Fruit fly (Drosophila melanogaster): Measurements from ENCODE around the gene EloA.
A peak's percentile ranks its signal among the peaks of the same experiment; 100 is the strongest.

EloA gene

DNA sequence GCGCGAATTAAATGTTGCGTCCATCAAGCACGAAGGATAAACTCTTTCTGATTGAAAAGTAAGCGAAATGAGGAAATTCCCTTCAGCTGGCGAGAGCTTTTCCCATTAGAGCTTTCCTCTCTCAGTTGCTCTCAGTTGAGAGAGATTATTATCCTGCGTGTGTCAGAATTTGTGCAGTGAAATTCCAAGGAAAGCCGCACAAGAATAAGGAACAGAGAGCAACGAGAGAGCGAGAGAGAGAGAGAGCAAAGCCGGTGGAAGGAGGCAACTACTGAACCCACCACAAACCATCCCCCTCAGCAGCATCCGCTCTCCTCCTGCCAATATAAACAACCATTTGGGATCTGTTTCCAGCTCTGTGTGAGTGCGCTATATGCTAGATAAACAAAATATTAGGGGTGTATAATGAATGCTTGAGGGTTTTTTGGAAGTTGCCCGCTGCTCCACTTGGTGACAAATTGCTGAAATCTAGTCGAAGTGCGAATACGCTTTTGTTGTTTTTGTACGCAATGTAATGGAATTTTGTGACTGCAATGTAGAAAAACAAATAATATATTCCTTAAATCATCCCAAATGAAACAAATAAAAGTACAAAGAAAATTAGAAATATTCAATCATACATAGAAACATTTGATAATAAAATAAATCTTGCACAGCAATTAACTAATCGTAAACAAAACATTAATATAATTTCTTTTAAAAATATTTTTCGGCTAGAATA lies 2.4 kb upstream of the EloA start, which contains the start of gene CG4467 (continued):
- peak in 1 of 2 experiments; percentile 18 for TF ChIP-seq bsh (GFP tag; optimal IDR thresholded peaks at IDR 0.05)
- TF ChIP-seq yki (optimal IDR thresholded peaks at IDR 0.05) = peak; percentile 62
- TF ChIP-seq crol (GFP tag; IDR thresholded peaks at IDR 0.05) = peak; percentile 61; the same call in 1 of the 2 replicates
- no peak for TF ChIP-seq CG32532 (GFP tag; IDR thresholded peaks at IDR 0.05)
- peak; percentile 3 for TF ChIP-seq nom (GFP tag; optimal IDR thresholded peaks at IDR 0.05)
- no peak for TF ChIP-seq Sry-β (GFP tag; optimal IDR thresholded peaks at IDR 0.05)
- TF ChIP-seq stc (GFP tag; IDR thresholded peaks at IDR 0.05) = no peak
- TF ChIP-seq E2f1 (GFP tag; IDR thresholded peaks at IDR 0.05) = no peak
- no peak for TF ChIP-seq E2f2 (GFP tag; IDR thresholded peaks at IDR 0.05)
- TF ChIP-seq CG13624 (GFP tag; optimal IDR thresholded peaks at IDR 0.05) = no peak
- no peak for TF ChIP-seq Side (GFP tag; optimal IDR thresholded peaks at IDR 0.05)
- no peak for TF ChIP-seq CG8089 (GFP tag; optimal IDR thresholded peaks at IDR 0.05)
- no peak for TF ChIP-seq CG17802 (tag; optimal IDR thresholded peaks at IDR 0.05)
- peak; percentile 95 for TF ChIP-seq abd-A (tag; optimal IDR thresholded peaks at IDR 0.05)
- peak; percentile 37 for TF ChIP-seq cg (GFP tag; optimal IDR thresholded peaks at IDR 0.05)
- peak; percentile 51 for TF ChIP-seq bbx (GFP tag; IDR thresholded peaks at IDR 0.05; ENCODE audit: partially characterized antibody)
- peak; percentile 6 for TF ChIP-seq az2 (GFP tag; optimal IDR thresholded peaks at IDR 0.05)
- no peak for TF ChIP-seq maf-S (GFP tag; optimal IDR thresholded peaks at IDR 0.05)
- TF ChIP-seq stwl (tag; optimal IDR thresholded peaks at IDR 0.05) = no peak
- no peak for TF ChIP-seq chn (GFP tag; optimal IDR thresholded peaks at IDR 0.05)
- TF ChIP-seq pfk (GFP tag; optimal IDR thresholded peaks at IDR 0.05) = peak; percentile 6
- no peak for TF ChIP-seq CG2712 (tag; optimal IDR thresholded peaks at IDR 0.05)
- peak; percentile 64 for TF ChIP-seq row (GFP tag; IDR thresholded peaks at IDR 0.05)
- peak; percentile 47; the same call in 1 of the 3 replicates for TF ChIP-seq CG6791 (GFP tag; IDR thresholded peaks at IDR 0.05; ENCODE audit: partially characterized antibody)
- TF ChIP-seq CG18599 (GFP tag; optimal IDR thresholded peaks at IDR 0.05) = peak; percentile 56
- TF ChIP-seq CG12071 (GFP tag; optimal IDR thresholded peaks at IDR 0.05) = peak; percentile 49
- peak; percentile 27 for TF ChIP-seq gem (tag; optimal IDR thresholded peaks at IDR 0.05)
- peak; percentile 22; the same call in 1 of the 2 replicates for TF ChIP-seq onecut (GFP tag; IDR thresholded peaks at IDR 0.05)
- peak; percentile 17 for TF ChIP-seq B-H2 (GFP tag; optimal IDR thresholded peaks at IDR 0.05)
- TF ChIP-seq CG15601 (tag; optimal IDR thresholded peaks at IDR 0.05) = no peak
- no peak for TF ChIP-seq dan (GFP tag; IDR thresholded peaks at IDR 0.05)
- TF ChIP-seq GATAe (GFP tag; conservative IDR thresholded peaks at IDR 0.05) = no peak
- no peak for TF ChIP-seq CG7271 (tag; optimal IDR thresholded peaks at IDR 0.05)
- peak; percentile 25; the same call in 1 of the 2 replicates for TF ChIP-seq Bgb (GFP tag; IDR thresholded peaks at IDR 0.05; ENCODE audit: partially characterized antibody)
- TF ChIP-seq lab (GFP tag; optimal IDR thresholded peaks at IDR 0.05) = peak; percentile 31
- TF ChIP-seq CG17568 (GFP tag; optimal IDR thresholded peaks at IDR 0.05) = no peak
- TF ChIP-seq oc (tag; optimal IDR thresholded peaks at IDR 0.05) = peak; percentile 25
- peak; percentile 59 for TF ChIP-seq mirr (GFP tag; optimal IDR thresholded peaks at IDR 0.05)
- TF ChIP-seq Hand (GFP tag; optimal IDR thresholded peaks at IDR 0.05) = peak; percentile 13
- TF ChIP-seq Opbp (GFP tag; IDR thresholded peaks at IDR 0.05; ENCODE audit: partially characterized antibody) = peak; percentile 55; the same call in 1 of the 3 replicates
- TF ChIP-seq sd (tag; optimal IDR thresholded peaks at IDR 0.05) = peak; percentile 94
- peak; percentile 43 for TF ChIP-seq scrt (GFP tag; optimal IDR thresholded peaks at IDR 0.05)
- no peak for TF ChIP-seq CG13287 (GFP tag; IDR thresholded peaks at IDR 0.05; ENCODE audit: partially characterized antibody)
- TF ChIP-seq Bdp1 (GFP tag; optimal IDR thresholded peaks at IDR 0.05) = no peak
- TF ChIP-seq seq (GFP tag; IDR thresholded peaks at IDR 0.05) = peak; percentile 84; the same call in 1 of the 2 replicates
- TF ChIP-seq pros (GFP tag; optimal IDR thresholded peaks at IDR 0.05) = peak; percentile 97
- peak; percentile 10 for TF ChIP-seq CG15514 (GFP tag; optimal IDR thresholded peaks at IDR 0.05)
